Fruit fly (Drosophila melanogaster) whole organism, wandering third instar larva: Measurements from ENCODE around the gene CG10570.

Source experiments
- Abd-B ChIP-seq: fragments of >200 bp; optimal IDR thresholded peaks from 2 replicates; lab custom pipeline; 2017; ENCODE audit warnings: missing biosample characterization, missing genetic modification characterization
- CG32264 ChIP-seq: fragments of 200-800 bp; sonication (Bioruptor generic); optimal IDR thresholded peaks from 2 replicates; lab custom pipeline; 2016; ENCODE audit warnings: missing biosample characterization, missing genetic modification characterization
- CG9705 ChIP-seq: fragments of 200-800 bp; sonication (Bioruptor generic); optimal IDR thresholded peaks from 2 replicates; lab custom pipeline; 2018; ENCODE audit warnings: missing biosample characterization, mild to moderate bottlenecking, missing genetic modification characterization
- Dfd ChIP-seq: fragments of >200 bp; optimal IDR thresholded peaks from 2 replicates; lab custom pipeline; 2017; ENCODE audit warnings: missing biosample characterization, missing genetic modification characterization
- GATAd ChIP-seq: sonication (Bioruptor generic); optimal IDR thresholded peaks from 2 replicates; lab custom pipeline; 2016; ENCODE audit warnings: missing biosample characterization, missing genetic modification characterization
- HLH106 ChIP-seq: fragments of 200-800 bp; optimal IDR thresholded peaks from 3 replicates; lab custom pipeline; 2019; ENCODE audit warnings: missing biosample characterization, mild to moderate bottlenecking, missing genetic modification characterization, moderate library complexity
- Hnf4 ChIP-seq: fragments of 200-800 bp; sonication (Bioruptor generic); optimal IDR thresholded peaks from 2 replicates; lab custom pipeline; 2016; ENCODE audit warnings: missing biosample characterization, mild to moderate bottlenecking, missing genetic modification characterization
- Mio ChIP-seq: sonication (Bioruptor generic); optimal IDR thresholded peaks from 2 replicates; lab custom pipeline; 2016; ENCODE audit warnings: missing biosample characterization, missing genetic modification characterization
- Myc ChIP-seq: fragments of >200 bp; optimal IDR thresholded peaks from 2 replicates; lab custom pipeline; 2017
- N ChIP-seq: fragments of >200 bp; optimal IDR thresholded peaks from 2 replicates; lab custom pipeline; 2018; ENCODE audit warnings: missing biosample characterization, missing external identifiers, missing genetic modification characterization
- Rel ChIP-seq, 2 experiments: fragments of 200-800 bp; sonication (Bioruptor generic) in 1 of 2; optimal IDR thresholded peaks; 2 replicates in 1 of 2; 3 replicates in 1 of 2; lab custom pipeline; 2016 to 2019; ENCODE audit warnings: mild to moderate bottlenecking in 2 of 2, missing biosample characterization in 2 of 2, missing genetic modification characterization in 2 of 2, moderate library complexity in 1 of 2
- Vsx2 ChIP-seq: fragments of 200-300, 225-300 bp; sonication (Bioruptor generic); optimal IDR thresholded peaks from 2 replicates; lab custom pipeline; 2018; ENCODE audit warnings: missing biosample characterization, missing genetic modification characterization; ENCODE audit not compliant: partially characterized antibody
- brk ChIP-seq: fragments of 200-800 bp; sonication (Bioruptor generic); optimal IDR thresholded peaks from 2 replicates; lab custom pipeline; 2016; ENCODE audit warnings: missing biosample characterization, mild to moderate bottlenecking, missing genetic modification characterization
- dl ChIP-seq, 2 experiments: fragments of 175-275, 200-275 bp in 1 of 2; fragments of 200-275 bp in 1 of 2; sonication (Bioruptor generic); optimal IDR thresholded peaks; lab custom pipeline; 2018; ENCODE audit warnings: mild to moderate bottlenecking in 2 of 2, missing biosample characterization in 2 of 2, missing genetic modification characterization in 2 of 2, moderate library complexity in 2 of 2; ENCODE audit not compliant: partially characterized antibody in 2 of 2, insufficient read depth in 1 of 2
- dmrt93B ChIP-seq: fragments of 200-800 bp; sonication (Bioruptor generic); optimal IDR thresholded peaks from 2 replicates; lab custom pipeline; 2018; ENCODE audit warnings: missing biosample characterization, mild to moderate bottlenecking, missing genetic modification characterization
- dsf ChIP-seq: sonication (Bioruptor generic); optimal IDR thresholded peaks from 2 replicates; lab custom pipeline; 2016; ENCODE audit warnings: missing biosample characterization, missing genetic modification characterization, borderline replicate concordance
- ey ChIP-seq: fragments of 200-800 bp; sonication (Bioruptor generic); optimal IDR thresholded peaks from 2 replicates; lab custom pipeline; 2016; ENCODE audit warnings: missing biosample characterization, missing genetic modification characterization
- foxo ChIP-seq, 2 experiments: fragments of 200-800 bp; sonication (Bioruptor generic); optimal IDR thresholded peaks; 2 replicates in 1 of 2; 3 replicates in 1 of 2; lab custom pipeline; 2016 to 2017; ENCODE audit warnings: missing biosample characterization in 2 of 2, missing genetic modification characterization in 2 of 2
- fru ChIP-seq: fragments of 200-800 bp; sonication (Bioruptor generic); optimal IDR thresholded peaks from 3 replicates; lab custom pipeline; 2016; ENCODE audit warnings: missing biosample characterization, mild to moderate bottlenecking, missing genetic modification characterization
- h ChIP-seq: fragments of 200-800 bp; sonication (Bioruptor generic); optimal IDR thresholded peaks from 3 replicates; lab custom pipeline; 2016; ENCODE audit warnings: missing biosample characterization, mild to moderate bottlenecking, missing genetic modification characterization
- jim ChIP-seq: fragments of 175-275, 200-325 bp; sonication (Bioruptor generic); optimal IDR thresholded peaks from 2 replicates; lab custom pipeline; 2016; ENCODE audit warnings: missing biosample characterization, mild to moderate bottlenecking, missing genetic modification characterization
- psq ChIP-seq: fragments of 200-800 bp; sonication (Bioruptor generic); optimal IDR thresholded peaks from 3 replicates; lab custom pipeline; 2017; ENCODE audit warnings: missing biosample characterization, mild to moderate bottlenecking, missing genetic modification characterization, moderate library complexity
- rgr ChIP-seq: fragments of 200-800 bp; sonication (Bioruptor generic); optimal IDR thresholded peaks from 3 replicates; lab custom pipeline; 2016; ENCODE audit warnings: missing biosample characterization, mild to moderate bottlenecking, missing genetic modification characterization
- sage ChIP-seq: fragments of 200-800 bp; sonication (Bioruptor generic); optimal IDR thresholded peaks from 2 replicates; lab custom pipeline; 2016; ENCODE audit warnings: missing biosample characterization, mild to moderate bottlenecking, missing genetic modification characterization
- sv ChIP-seq: fragments of 200-800 bp; sonication (Bioruptor generic); optimal IDR thresholded peaks from 3 replicates; lab custom pipeline; 2016; ENCODE audit warnings: missing biosample characterization, missing genetic modification characterization
- tai ChIP-seq: sonication (Bioruptor generic); optimal IDR thresholded peaks from 2 replicates; lab custom pipeline; 2016; ENCODE audit warnings: missing biosample characterization, missing genetic modification characterization

CG10570 gene

dm6 chr2L:18780911-18781545 is 30.0 kb downstream of the CG10570 start:
- TF ChIP-seq GATAd (GFP tag; lab: Kevin White, UChicago) (no peak), Myc (lab: Kevin White, UChicago) (no peak), N (GFP tag; lab: Kevin White, UChicago) (no peak), Vsx2 (GFP tag; lab: Kevin White, UChicago) (no peak), Dfd (GFP tag; lab: Kevin White, UChicago) (no peak), dl (GFP tag; optimal IDR thresholded peaks at IDR 0.05; lab: Kevin White, UChicago; ENCODE audit: insufficient read depth in 1 of 2, partially characterized antibody in 2 of 2) (no peak), Mio (GFP tag; lab: Kevin White, UChicago) (no peak), CG32264 (GFP tag; lab: Kevin White, UChicago) (no peak), CG9705 (no peak), Hnf4 (no peak), sage (GFP tag; lab: Kevin White, UChicago) (no peak), Abd-B (GFP tag; lab: Kevin White, UChicago) (no peak), foxo (GFP tag; optimal IDR thresholded peaks at IDR 0.05; lab: Kevin White, UChicago) (no peak), ey (no peak), dsf (no peak), psq (no peak)

- no peak for TF ChIP-seq jim
- peak; percentile 70 for TF ChIP-seq Dfd (GFP tag; lab: Kevin White, UChicago)
Measured at dm6 chr2L:18777442-18777841, 33.6 kb downstream of the CG10570 start.

dm6 chr2L:18776559-18776958 is 34.5 kb downstream of the CG10570 start:
- TF ChIP-seq Rel (GFP tag; optimal IDR thresholded peaks at IDR 0.05; lab: Kevin White, UChicago) (no peak), Rel (tag; optimal IDR thresholded peaks at IDR 0.05; lab: Kevin White, UChicago) (no peak), Myc (lab: Kevin White, UChicago) (peak; percentile 72), fru (GFP tag; lab: Kevin White, UChicago) (peak; percentile 72)

- TF ChIP-seq Mio (GFP tag; lab: Kevin White, UChicago): no peak
- no peak for TF ChIP-seq dl (GFP tag; optimal IDR thresholded peaks at IDR 0.05; lab: Kevin White, UChicago; ENCODE audit: insufficient read depth in 1 of 2, partially characterized antibody in 2 of 2)
- no peak for TF ChIP-seq N (GFP tag; lab: Kevin White, UChicago)
Measured at dm6 chr2L:18775274-18775673, 35.8 kb downstream of the CG10570 start.

- TF ChIP-seq Abd-B (GFP tag; lab: Kevin White, UChicago) (no peak), dmrt93B (no peak), dl (GFP tag; optimal IDR thresholded peaks at IDR 0.05; lab: Kevin White, UChicago; ENCODE audit: insufficient read depth in 1 of 2, partially characterized antibody in 2 of 2) (no peak), h (GFP tag; lab: Kevin White, UChicago) (no peak), brk (GFP tag; lab: Kevin White, UChicago) (no peak), sv (no peak), Hnf4 (no peak), sage (GFP tag; lab: Kevin White, UChicago) (no peak)
Measured at dm6 chr2L:18767815-18768214, 43.2 kb downstream of the CG10570 start.

- TF ChIP-seq HLH106 (no peak), Hnf4 (no peak), rgr (GFP tag; lab: Kevin White, UChicago) (no peak), ey (no peak), Mio (GFP tag; lab: Kevin White, UChicago) (no peak)
Measured at dm6 chr2L:18767137-18767536, 43.9 kb downstream of the CG10570 start.

dm6 chr2L:18765760-18766159 is 45.3 kb downstream of the CG10570 start:
- TF ChIP-seq h (GFP tag; lab: Kevin White, UChicago) (no peak), tai (GFP tag; lab: Kevin White, UChicago) (no peak), ey (no peak)
